Fruit fly (Drosophila melanogaster) whole organism, prepupa: ENCODE results near the gene msi.

Experiments
- CG11762 ChIP-seq: fragments of 200-800 bp; sonication (Bioruptor generic); optimal IDR thresholded peaks from 3 replicates; lab custom pipeline; 2016; ENCODE audit warnings: missing biosample characterization, missing genetic modification characterization; ENCODE audit not compliant: insufficient read depth
- CG9139 ChIP-seq: fragments of 200-800 bp; sonication (Bioruptor generic); optimal IDR thresholded peaks from 3 replicates; lab custom pipeline; 2017; ENCODE audit warnings: missing biosample characterization, mild to moderate bottlenecking, missing genetic modification characterization

- TF ChIP-seq CG9139 (GFP tag; lab: Kevin White, UChicago) = peak; percentile 95
- peak; percentile 86 for TF ChIP-seq CG11762 (GFP tag; lab: Kevin White, UChicago)
Measured at dm6 chr3R:25515450-25516288, at the start of gene msi.
